Worm (Caenorhabditis elegans) whole organism, young adult: ENCODE measurements around the gene C07D10.5.

ENCODE experiments used
- B0019.2 ChIP-seq: fragments of 200-800 bp; sonication (Bioruptor generic); conservative IDR thresholded peaks from 2 replicates; pipeline ENCODE4 v1.3.6; 2022; ENCODE audit warnings: missing genetic modification reagents, missing genetic modification characterization, missing compliant biosample characterization
- B0035.1 ChIP-seq: sonication (generic microtip); optimal IDR thresholded peaks from 2 replicates; lab custom pipeline; 2016; ENCODE audit warnings: missing genetic modification characterization, mild to moderate bottlenecking, missing compliant biosample characterization, missing genotype, missing genetic modification reagents
- D2030.7 ChIP-seq: fragments of 200-800 bp; sonication (Bioruptor generic); IDR thresholded peaks from 2 replicates; pipeline ENCODE4 v1.3.6; 2022; ENCODE audit warnings: missing genetic modification reagents, missing genetic modification characterization, missing compliant biosample characterization
- F37B4.10 ChIP-seq: fragments of 200-800 bp; sonication (Bioruptor generic); IDR thresholded peaks from 2 replicates; pipeline ENCODE4 v1.3.6; 2022; ENCODE audit warnings: missing genetic modification characterization, missing compliant biosample characterization
- F52B5.7 ChIP-seq: sonication (generic microtip); optimal IDR thresholded peaks from 2 replicates; lab custom pipeline; 2016; ENCODE audit warnings: mild to moderate bottlenecking, missing genetic modification characterization, missing compliant biosample characterization
- F57A8.1 ChIP-seq: fragments of 200-800 bp; sonication (Bioruptor generic); optimal IDR thresholded peaks from 2 replicates; lab custom pipeline; 2018; ENCODE audit warnings: mild to moderate bottlenecking, missing genetic modification characterization, moderate library complexity, missing compliant biosample characterization
- T07F8.4 ChIP-seq: sonication (generic microtip); optimal IDR thresholded peaks from 2 replicates; lab custom pipeline; 2016; ENCODE audit warnings: mild to moderate bottlenecking, missing genetic modification characterization, moderate library complexity, missing compliant biosample characterization
- T26A5.8 ChIP-seq: sonication (generic microtip); optimal IDR thresholded peaks from 2 replicates; lab custom pipeline; 2016; ENCODE audit warnings: missing genetic modification characterization, missing compliant biosample characterization
- Y79H2A.3 ChIP-seq: fragments of 200-800 bp; sonication (Bioruptor generic); conservative IDR thresholded peaks from 2 replicates; pipeline ENCODE4 v1.3.6; 2022; ENCODE audit warnings: missing genetic modification reagents, missing genetic modification characterization, missing compliant biosample characterization
- attf-3 ChIP-seq: fragments of 200-800 bp; sonication (Bioruptor generic); conservative IDR thresholded peaks from 2 replicates; pipeline ENCODE4 v1.3.6; 2022; ENCODE audit warnings: missing genetic modification reagents, missing genetic modification characterization, missing compliant biosample characterization
- attf-5 ChIP-seq: fragments of 200-800 bp; sonication (Bioruptor generic); optimal IDR thresholded peaks from 2 replicates; lab custom pipeline; 2018; ENCODE audit warnings: mild to moderate bottlenecking, missing genetic modification characterization, missing compliant biosample characterization
- cebp-1 ChIP-seq, 2 experiments: fragments of 200-800 bp in 1 of 2; sonication (Bioruptor generic) in 1 of 2; sonication (generic microtip) in 1 of 2; IDR thresholded peaks in 1 of 2; optimal IDR thresholded peaks in 1 of 2; 2 replicates each; pipeline versions ENCODE4 v1.3.6 to Lab custom; 2017 to 2022; ENCODE audit warnings: missing compliant biosample characterization in 2 of 2, missing genetic modification characterization in 2 of 2, mild to moderate bottlenecking in 1 of 2, missing genetic modification reagents in 1 of 2, moderate library complexity in 1 of 2
- ceh-100 ChIP-seq: fragments of 200-800 bp; sonication (Bioruptor generic); IDR thresholded peaks from 2 replicates; pipeline ENCODE4 v1.3.6; 2022; ENCODE audit warnings: missing genetic modification reagents, missing genetic modification characterization, missing compliant biosample characterization
- ceh-91 ChIP-seq: fragments of 200-800 bp; sonication (Bioruptor generic); IDR thresholded peaks from 2 replicates; pipeline ENCODE4 v1.3.6; 2022; ENCODE audit warnings: missing genetic modification reagents, missing genetic modification characterization, missing compliant biosample characterization
- dpff-1 ChIP-seq: sonication (generic microtip); optimal IDR thresholded peaks from 2 replicates; lab custom pipeline; 2017; ENCODE audit warnings: mild to moderate bottlenecking, missing genetic modification characterization, missing compliant biosample characterization
- dpl-1 ChIP-seq: fragments of 150-350 bp; optimal IDR thresholded peaks from 2 replicates; lab custom pipeline; 2014; ENCODE audit warnings: missing biosample characterization, missing genetic modification reagents, missing genetic modification characterization
- efl-1 ChIP-seq: fragments of 150-350 bp; optimal IDR thresholded peaks from 2 replicates; lab custom pipeline; 2014; ENCODE audit warnings: missing biosample characterization, missing genetic modification reagents, missing genetic modification characterization
- egl-18 ChIP-seq: fragments of 200-800 bp; sonication (Bioruptor generic); IDR thresholded peaks from 2 replicates; pipeline ENCODE4 v1.3.6; 2022; ENCODE audit warnings: missing genetic modification reagents, missing genetic modification characterization, missing compliant biosample characterization
- ekl-4 ChIP-seq: fragments of 200-800 bp; sonication (Bioruptor generic); IDR thresholded peaks from 2 replicates; pipeline ENCODE4 v1.3.6; 2022; ENCODE audit warnings: missing genetic modification reagents, missing genetic modification characterization, missing compliant biosample characterization
- fkh-3 ChIP-seq: sonication (generic microtip); optimal IDR thresholded peaks from 2 replicates; lab custom pipeline; 2016; ENCODE audit warnings: mild to moderate bottlenecking, missing genetic modification characterization, missing compliant biosample characterization
- him-1 ChIP-seq: sonication (generic microtip); optimal IDR thresholded peaks from 2 replicates; lab custom pipeline; 2016; ENCODE audit warnings: missing genotype, missing genetic modification reagents, missing genetic modification characterization, missing compliant biosample characterization
- hmg-1.2 ChIP-seq: fragments of 200-800 bp; sonication (Bioruptor generic); IDR thresholded peaks from 2 replicates; pipeline ENCODE4 v1.3.6; 2022; ENCODE audit warnings: missing genetic modification reagents, missing genetic modification characterization, missing compliant biosample characterization
- hrde-1 ChIP-seq: sonication (generic microtip); optimal IDR thresholded peaks from 2 replicates; lab custom pipeline; 2016; ENCODE audit warnings: missing genetic modification characterization, mild to moderate bottlenecking, missing compliant biosample characterization, moderate library complexity, missing genotype, missing genetic modification reagents, borderline replicate concordance
- lag-1 ChIP-seq: fragments of 200-800 bp; sonication (Bioruptor generic); IDR thresholded peaks from 2 replicates; pipeline ENCODE4 v1.3.6; 2022; ENCODE audit warnings: missing genetic modification reagents, missing genetic modification characterization, missing compliant biosample characterization
- lsl-1 ChIP-seq: fragments of 200-800 bp; sonication (Bioruptor generic); optimal IDR thresholded peaks from 2 replicates; lab custom pipeline; 2018; ENCODE audit warnings: mild to moderate bottlenecking, missing genetic modification characterization, moderate library complexity, missing compliant biosample characterization
- madf-10 ChIP-seq: sonication (generic microtip); optimal IDR thresholded peaks from 2 replicates; lab custom pipeline; 2016; ENCODE audit warnings: mild to moderate bottlenecking, missing genetic modification characterization, missing compliant biosample characterization
- madf-6 ChIP-seq: fragments of 200-800 bp; sonication (Bioruptor generic); IDR thresholded peaks from 2 replicates; pipeline ENCODE4 v1.3.6; 2022; ENCODE audit warnings: missing genetic modification reagents, missing genetic modification characterization, missing compliant biosample characterization
- madf-8 ChIP-seq: fragments of 200-800 bp; sonication (Bioruptor generic); conservative IDR thresholded peaks from 2 replicates; pipeline ENCODE4 v1.3.6; 2022; ENCODE audit warnings: missing genetic modification reagents, missing genetic modification characterization, missing compliant biosample characterization
- mcd-1 ChIP-seq: fragments of 200-800 bp; sonication (Bioruptor generic); IDR thresholded peaks from 2 replicates; pipeline ENCODE4 v1.3.6; 2022; ENCODE audit warnings: missing genetic modification reagents, missing genetic modification characterization, missing compliant biosample characterization
- mel-28 ChIP-seq: sonication (generic microtip); optimal IDR thresholded peaks from 2 replicates; lab custom pipeline; 2016; ENCODE audit warnings: borderline replicate concordance, mild to moderate bottlenecking, missing genetic modification characterization, missing compliant biosample characterization
- nhr-120 ChIP-seq: fragments of 200-800 bp; sonication (Bioruptor generic); IDR thresholded peaks from 2 replicates; pipeline ENCODE4 v1.3.6; 2022; ENCODE audit warnings: missing genetic modification characterization, missing compliant biosample characterization
- rcor-1 ChIP-seq: fragments of 200-800 bp; sonication (Bioruptor generic); IDR thresholded peaks from 2 replicates; pipeline ENCODE4 v1.3.6; 2022; ENCODE audit warnings: missing genetic modification reagents, missing genetic modification characterization, missing compliant biosample characterization
- repo-1 ChIP-seq: sonication (generic microtip); optimal IDR thresholded peaks from 2 replicates; lab custom pipeline; 2017; ENCODE audit warnings: mild to moderate bottlenecking, missing genetic modification characterization, missing compliant biosample characterization
- snpc-1.3 ChIP-seq: sonication (generic microtip); optimal IDR thresholded peaks from 2 replicates; lab custom pipeline; 2017; ENCODE audit warnings: missing genetic modification characterization, mild to moderate bottlenecking, missing compliant biosample characterization, antibody characterized with exemption, moderate library complexity, missing genotype, missing genetic modification reagents; ENCODE audit not compliant: insufficient read depth
- snpc-3.4 ChIP-seq: sonication (generic microtip); optimal IDR thresholded peaks from 2 replicates; lab custom pipeline; 2017; ENCODE audit warnings: missing genetic modification characterization, mild to moderate bottlenecking, missing compliant biosample characterization, antibody characterized with exemption, moderate library complexity, missing genotype, missing genetic modification reagents
- snpc-4 ChIP-seq, 5 experiments: fragments of 150-350 bp in 1 of 5; sonication (generic microtip) in 4 of 5; optimal IDR thresholded peaks; 2 replicates each; lab custom pipeline; 2014 to 2018; ENCODE audit warnings: missing genetic modification characterization in 5 of 5, missing biosample characterization in 3 of 5, antibody characterized with exemption in 2 of 5, mild to moderate bottlenecking in 2 of 5, missing compliant biosample characterization in 2 of 5, missing genotype in 2 of 5, moderate library complexity in 2 of 5, missing genetic modification reagents in 1 of 5
- tlf-1 ChIP-seq: fragments of 200-800 bp; sonication (Bioruptor generic); optimal IDR thresholded peaks from 2 replicates; lab custom pipeline; 2018; ENCODE audit warnings: mild to moderate bottlenecking, missing genetic modification characterization, missing compliant biosample characterization
- unc-130 ChIP-seq: sonication (generic microtip); optimal IDR thresholded peaks from 2 replicates; lab custom pipeline; 2016; ENCODE audit warnings: missing genetic modification reagents, missing genetic modification characterization, missing compliant biosample characterization
- unc-62 ChIP-seq: fragments of 150-350 bp; optimal IDR thresholded peaks from 2 replicates; lab custom pipeline; 2014; ENCODE audit warnings: missing biosample characterization, missing genetic modification reagents, missing genetic modification characterization
- xnd-1 ChIP-seq: sonication (generic microtip); optimal IDR thresholded peaks from 2 replicates; lab custom pipeline; 2016; ENCODE audit warnings: missing genotype, missing genetic modification reagents, missing genetic modification characterization, missing compliant biosample characterization
- ztf-26 ChIP-seq: sonication (generic microtip); optimal IDR thresholded peaks from 2 replicates; lab custom pipeline; 2017; ENCODE audit warnings: missing genetic modification characterization, missing compliant biosample characterization

The C07D10.5 gene

ce11 chrII:7356326-7356725 lies 25.0 kb upstream of the C07D10.5 start, which contains the start of gene haf-2:
TSS of gene haf-2 (minus strand) at chrII:7356426.
- TF ChIP-seq cebp-1 (GFP tag; IDR thresholded peaks at IDR 0.05; lab: Robert Waterston, UW) (no peak), cebp-1 (tag; optimal IDR thresholded peaks at IDR 0.05; lab: Kevin White, UChicago) (peak; percentile 87), Y79H2A.3 (GFP tag; lab: Robert Waterston, UW) (no peak)

ce11 chrII:7356773-7357172 lies 24.6 kb upstream of the C07D10.5 start:
- no peak for TF ChIP-seq mel-28
- no peak for TF ChIP-seq ceh-100 (GFP tag; lab: Robert Waterston, UW)
- no peak for TF ChIP-seq F52B5.7
- TF ChIP-seq hmg-1.2 (GFP tag; lab: Robert Waterston, UW): peak; percentile 92
- TF ChIP-seq rcor-1 (GFP tag; lab: Robert Waterston, UW): peak; percentile 57
- peak; percentile 30 for TF ChIP-seq snpc-3.4
- TF ChIP-seq madf-8 (GFP tag; lab: Robert Waterston, UW): peak; percentile 83
- no peak for TF ChIP-seq T07F8.4
- peak; percentile 93 for TF ChIP-seq madf-6 (GFP tag; lab: Robert Waterston, UW)
- TF ChIP-seq F57A8.1 (GFP tag; lab: Kevin White, UChicago): no peak
- no peak for TF ChIP-seq snpc-4 (GFP tag; optimal IDR thresholded peaks at IDR 0.05; lab: Kevin White, UChicago)
- peak in 1 of 4 experiments; percentile 21 for TF ChIP-seq snpc-4 (tag; optimal IDR thresholded peaks at IDR 0.05; lab: Kevin White, UChicago)
- peak; percentile 12 for TF ChIP-seq lsl-1
- no peak for TF ChIP-seq nhr-120 (GFP tag; lab: Robert Waterston, UW)
- no peak for TF ChIP-seq attf-5
- TF ChIP-seq attf-3 (GFP tag; lab: Robert Waterston, UW): peak; percentile 94
- peak; percentile 69 for TF ChIP-seq xnd-1
- TF ChIP-seq efl-1 (GFP tag; lab: Kevin White, UChicago): peak; percentile 17
- peak; percentile 32; the same call in 1 of the 2 replicates for TF ChIP-seq B0019.2
- no peak for TF ChIP-seq ceh-91
- peak; percentile 42 for TF ChIP-seq him-1 (tag; lab: Kevin White, UChicago)
- TF ChIP-seq mcd-1 (GFP tag; lab: Robert Waterston, UW): no peak
- TF ChIP-seq dpff-1 (tag; lab: Kevin White, UChicago): no peak

- TF ChIP-seq repo-1 (tag; lab: Kevin White, UChicago) (no peak), D2030.7 (no peak), ztf-26 (no peak), ekl-4 (GFP tag; lab: Robert Waterston, UW) (no peak), B0035.1 (tag; lab: Kevin White, UChicago) (no peak), fkh-3 (tag; lab: Kevin White, UChicago) (no peak), tlf-1 (GFP tag; lab: Kevin White, UChicago) (no peak), madf-10 (tag; lab: Kevin White, UChicago) (no peak), mel-28 (no peak), hrde-1 (tag; lab: Kevin White, UChicago) (no peak), snpc-1.3 (tag; lab: Kevin White, UChicago) (no peak), T26A5.8 (no peak), F37B4.10 (no peak), unc-62 (GFP tag; lab: Kevin White, UChicago) (no peak), him-1 (tag; lab: Kevin White, UChicago) (no peak), nhr-120 (GFP tag; lab: Robert Waterston, UW) (no peak), egl-18 (GFP tag; lab: Robert Waterston, UW) (no peak), lag-1 (GFP tag; lab: Robert Waterston, UW) (no peak), unc-130 (GFP tag; lab: Kevin White, UChicago) (no peak), dpl-1 (GFP tag; lab: Kevin White, UChicago) (no peak)
Observed at ce11 chrII:7357176-7357575, 24.2 kb upstream of the C07D10.5 start.
